Worm (Caenorhabditis elegans) whole organism, midembryonic: ENCODE results near the gene arrd-4.

Experiments used
- T22C8.4 ChIP-seq: fragments of 200-800 bp; sonication (Bioruptor generic); IDR thresholded peaks from 2 replicates; pipeline ENCODE4 v1.3.6; 2022; ENCODE audit warnings: missing genetic modification characterization, missing compliant biosample characterization
- cog-1 ChIP-seq: sonication (generic microtip); optimal IDR thresholded peaks from 2 replicates; lab custom pipeline; 2016; ENCODE audit warnings: missing genetic modification characterization, missing compliant biosample characterization
- flt-1 ChIP-seq: fragments of 200-800 bp; sonication (Bioruptor generic); IDR thresholded peaks from 2 replicates; pipeline ENCODE4 v1.3.6; 2022; ENCODE audit warnings: missing genetic modification characterization, missing compliant biosample characterization
- klf-2 ChIP-seq: fragments of 200-800 bp; sonication (Bioruptor generic); conservative IDR thresholded peaks from 2 replicates; pipeline ENCODE4 v1.3.6; 2022; ENCODE audit warnings: missing genetic modification reagents, missing genetic modification characterization, missing compliant biosample characterization
- med-1 ChIP-seq: sonication (generic microtip); optimal IDR thresholded peaks from 2 replicates; lab custom pipeline; 2017; ENCODE audit warnings: missing genetic modification characterization, mild to moderate bottlenecking, missing compliant biosample characterization, antibody characterized with exemption, missing genetic modification reagents; ENCODE audit not compliant: insufficient read depth
- ztf-29 ChIP-seq: fragments of 200-800 bp; sonication (Bioruptor generic); IDR thresholded peaks from 2 replicates; pipeline ENCODE4 v1.3.6; 2022; ENCODE audit warnings: missing genetic modification reagents, missing genetic modification characterization, missing compliant biosample characterization

- TF ChIP-seq ztf-29 (GFP tag; lab: Robert Waterston, UW) (no peak), flt-1 (GFP tag; lab: Robert Waterston, UW) (no peak), T22C8.4 (GFP tag; lab: Robert Waterston, UW) (no peak), med-1 (no peak), cog-1 (no peak), klf-2 (GFP tag; lab: Robert Waterston, UW) (no peak)
Observed at ce11 chrII:9833855-9834254, 4.3 kb downstream of the arrd-4 start, which contains the start of gene ZK938.3.
